Fruit fly (Drosophila melanogaster) whole organism, adult: ENCODE results near the gene lok.

Experiments used
- CG11617 ChIP-seq: fragments of 200-800 bp; sonication (Bioruptor generic); optimal IDR thresholded peaks from 2 replicates; lab custom pipeline; 2017; ENCODE audit warnings: mild to moderate bottlenecking, missing biosample characterization, missing genetic modification reagents, missing genetic modification characterization
- CG14711 ChIP-seq: fragments of 200-800 bp; sonication (Bioruptor generic); optimal IDR thresholded peaks from 2 replicates; lab custom pipeline; 2018; ENCODE audit warnings: missing biosample characterization, mild to moderate bottlenecking, missing genetic modification characterization, moderate library complexity
- CG1620 ChIP-seq: fragments of 200-800 bp; sonication (Bioruptor generic); optimal IDR thresholded peaks from 2 replicates; lab custom pipeline; 2016; ENCODE audit warnings: missing biosample characterization, missing genetic modification characterization
- CG5204 ChIP-seq: fragments of 200-800 bp; sonication (Bioruptor generic); optimal IDR thresholded peaks from 2 replicates; lab custom pipeline; 2016; ENCODE audit warnings: missing biosample characterization, missing genetic modification characterization
- CG7045 ChIP-seq: fragments of 200-800 bp; sonication (Bioruptor generic); optimal IDR thresholded peaks from 2 replicates; lab custom pipeline; 2017; ENCODE audit warnings: missing biosample characterization, mild to moderate bottlenecking, missing genetic modification characterization
- CG7101 ChIP-seq: fragments of 200-800 bp; sonication (Bioruptor generic); optimal IDR thresholded peaks from 2 replicates; lab custom pipeline; 2018; ENCODE audit warnings: missing biosample characterization, mild to moderate bottlenecking, missing genetic modification characterization, moderate library complexity
- Clk ChIP-seq: fragments of 200-800 bp; sonication (Bioruptor generic); optimal IDR thresholded peaks from 2 replicates; lab custom pipeline; 2017; ENCODE audit warnings: missing biosample characterization, missing genetic modification characterization
- Crg-1 ChIP-seq: fragments of 200-800 bp; sonication (Bioruptor generic); optimal IDR thresholded peaks from 2 replicates; lab custom pipeline; 2016; ENCODE audit warnings: missing biosample characterization, missing genetic modification characterization
- Mnt ChIP-seq: fragments of 200-800 bp; sonication (Bioruptor generic); optimal IDR thresholded peaks from 2 replicates; lab custom pipeline; 2016; ENCODE audit warnings: missing biosample characterization, mild to moderate bottlenecking, missing genetic modification characterization
- cic ChIP-seq: fragments of 200-800 bp; sonication (Bioruptor generic); optimal IDR thresholded peaks from 2 replicates; lab custom pipeline; 2017; ENCODE audit warnings: missing biosample characterization, mild to moderate bottlenecking, missing genetic modification characterization, moderate library complexity
- ovo ChIP-seq: fragments of 200-800 bp; sonication (Bioruptor generic); optimal IDR thresholded peaks from 2 replicates; lab custom pipeline; 2016; ENCODE audit warnings: missing biosample characterization, missing genetic modification characterization

dm6 chr2L:20078880-20079279 is 17.7 kb downstream of the lok start:
- TF ChIP-seq CG7045 (GFP tag; lab: Kevin White, UChicago) (no peak), ovo (no peak), cic (GFP tag; lab: Kevin White, UChicago) (no peak), CG11617 (GFP tag; lab: Kevin White, UChicago) (peak; percentile 50), Clk (GFP tag; lab: Kevin White, UChicago) (peak; percentile 8), CG1620 (GFP tag; lab: Kevin White, UChicago) (no peak), Mnt (GFP tag; lab: Kevin White, UChicago) (no peak), Crg-1 (GFP tag; lab: Kevin White, UChicago) (no peak), CG7101 (tag; lab: Kevin White, UChicago) (peak; percentile 44), CG5204 (GFP tag; lab: Kevin White, UChicago) (no peak), CG14711 (tag; lab: Kevin White, UChicago) (no peak)
